Fruit fly (Drosophila melanogaster) whole organism, embryonic: ENCODE results near the gene CG14054.

Experiments used
- Abd-B ChIP-seq: fragments of 200-800 bp; sonication (Bioruptor generic); optimal IDR thresholded peaks from 2 replicates; lab custom pipeline; 2018; ENCODE audit warnings: missing biosample characterization, mild to moderate bottlenecking, missing genetic modification characterization, moderate library complexity
- B-H2 ChIP-seq: fragments of 200-800 bp; sonication (Bioruptor generic); optimal IDR thresholded peaks from 2 replicates; lab custom pipeline; 2018; ENCODE audit warnings: missing biosample characterization, mild to moderate bottlenecking, missing genetic modification characterization
- Bdp1 ChIP-seq: fragments of 200-800 bp; sonication (Bioruptor generic); optimal IDR thresholded peaks from 3 replicates; lab custom pipeline; 2016; ENCODE audit warnings: missing biosample characterization, missing genetic modification characterization
- CG10209 ChIP-seq: fragments of 200-800 bp; sonication (Bioruptor generic); optimal IDR thresholded peaks from 3 replicates; lab custom pipeline; 2017; ENCODE audit warnings: missing biosample characterization, mild to moderate bottlenecking, missing genetic modification characterization, missing genetic modification reagents
- CG10431 ChIP-seq: fragments of 200-800 bp; sonication (Bioruptor generic); optimal IDR thresholded peaks from 3 replicates; lab custom pipeline; 2018; ENCODE audit warnings: missing biosample characterization, mild to moderate bottlenecking, missing genetic modification characterization
- CG11560 ChIP-seq: fragments of 200-800 bp; sonication (Bioruptor generic); IDR thresholded peaks from 3 replicates; pipeline ENCODE4 v1.3.6; 2022; ENCODE audit warnings: missing biosample characterization, missing genetic modification characterization
- CG12391 ChIP-seq: fragments of 200-800 bp; sonication (Bioruptor generic); optimal IDR thresholded peaks from 3 replicates; lab custom pipeline; 2018; ENCODE audit warnings: missing biosample characterization, mild to moderate bottlenecking, missing genetic modification characterization, moderate library complexity
- CG14710 ChIP-seq: fragments of 200-800 bp; sonication (Bioruptor generic); optimal IDR thresholded peaks from 3 replicates; lab custom pipeline; 2019; ENCODE audit warnings: missing biosample characterization, mild to moderate bottlenecking, missing genetic modification characterization, moderate library complexity
- CG1603 ChIP-seq: fragments of 200-800 bp; sonication (Bioruptor generic); optimal IDR thresholded peaks from 2 replicates; lab custom pipeline; 2019; ENCODE audit warnings: missing biosample characterization, mild to moderate bottlenecking, missing genetic modification characterization, moderate library complexity
- CG16815 ChIP-seq: fragments of 200-800 bp; sonication (Bioruptor generic); optimal IDR thresholded peaks from 3 replicates; lab custom pipeline; 2017; ENCODE audit warnings: missing biosample characterization, mild to moderate bottlenecking, missing genetic modification characterization
- CG17802 ChIP-seq: fragments of 200-800 bp; sonication (Bioruptor generic); optimal IDR thresholded peaks from 2 replicates; lab custom pipeline; 2018; ENCODE audit warnings: missing biosample characterization, mild to moderate bottlenecking, missing genetic modification characterization, moderate library complexity
- CG17912 ChIP-seq: fragments of 200-800 bp; sonication (Bioruptor generic); optimal IDR thresholded peaks from 2 replicates; lab custom pipeline; 2018; ENCODE audit warnings: missing biosample characterization, mild to moderate bottlenecking, missing genetic modification characterization
- CG18476 ChIP-seq: fragments of 200-800 bp; sonication (Bioruptor generic); optimal IDR thresholded peaks from 2 replicates; lab custom pipeline; 2016; ENCODE audit warnings: missing biosample characterization, mild to moderate bottlenecking, missing genetic modification characterization
- CG18599 ChIP-seq: fragments of 200-800 bp; sonication (Bioruptor generic); optimal IDR thresholded peaks from 3 replicates; lab custom pipeline; 2017; ENCODE audit warnings: missing biosample characterization, missing genetic modification characterization, mild to moderate bottlenecking, moderate library complexity, missing genetic modification reagents
- CG31441 ChIP-seq: fragments of 200-800 bp; sonication (Bioruptor generic); IDR thresholded peaks from 2 replicates; pipeline ENCODE4 v1.3.6; 2022; ENCODE audit warnings: missing biosample characterization, missing genetic modification characterization
- CG33213 ChIP-seq: fragments of 200-800 bp; sonication (Bioruptor generic); optimal IDR thresholded peaks from 3 replicates; lab custom pipeline; 2016; ENCODE audit warnings: missing biosample characterization, missing genetic modification characterization
- CG6765 ChIP-seq: fragments of 200-800 bp; sonication (Bioruptor generic); optimal IDR thresholded peaks from 3 replicates; lab custom pipeline; 2017; ENCODE audit warnings: missing biosample characterization, mild to moderate bottlenecking, missing genetic modification characterization
- CG8924 ChIP-seq: fragments of 200-800 bp; optimal IDR thresholded peaks from 3 replicates; lab custom pipeline; 2019; ENCODE audit warnings: missing biosample characterization, mild to moderate bottlenecking, missing genetic modification characterization, moderate library complexity
- CHES-1-like ChIP-seq: fragments of 200-800 bp; sonication (Bioruptor generic); optimal IDR thresholded peaks from 2 replicates; lab custom pipeline; 2016; ENCODE audit warnings: missing biosample characterization, missing genetic modification characterization
- CrebB ChIP-seq: fragments of 200-800 bp; sonication (Bioruptor generic); optimal IDR thresholded peaks from 3 replicates; lab custom pipeline; 2018; ENCODE audit warnings: missing biosample characterization, mild to moderate bottlenecking, missing genetic modification characterization
- Dfd ChIP-seq, 2 experiments: fragments of >200 bp; optimal IDR thresholded peaks; 2 replicates each; lab custom pipeline; 2017; ENCODE audit warnings: missing biosample characterization in 2 of 2, missing genetic modification characterization in 2 of 2
- Dip3 ChIP-seq: fragments of 200-800 bp; sonication (Bioruptor generic); optimal IDR thresholded peaks from 3 replicates; lab custom pipeline; 2016; ENCODE audit warnings: missing biosample characterization, missing genetic modification characterization
- Drgx ChIP-seq: fragments of 200-800 bp; sonication (Bioruptor generic); IDR thresholded peaks from 2 replicates; pipeline ENCODE4 v1.3.6; 2022; ENCODE audit warnings: missing biosample characterization, missing genetic modification characterization
- E2f1 ChIP-seq: fragments of 200-800 bp; sonication (Bioruptor generic); IDR thresholded peaks from 2 replicates; pipeline ENCODE4 v1.3.6; 2022; ENCODE audit warnings: missing biosample characterization, missing genetic modification characterization
- Hand ChIP-seq: fragments of 200-800 bp; sonication (Bioruptor generic); optimal IDR thresholded peaks from 2 replicates; lab custom pipeline; 2017; ENCODE audit warnings: mild to moderate bottlenecking, missing biosample characterization, missing genetic modification reagents, missing genetic modification characterization
- Hr51 ChIP-seq, 2 experiments: fragments of 200-800 bp; sonication (Bioruptor generic); optimal IDR thresholded peaks; 2 replicates in 1 of 2; 3 replicates in 1 of 2; lab custom pipeline; 2016 to 2018; ENCODE audit warnings: missing biosample characterization in 2 of 2, missing genetic modification characterization in 2 of 2, mild to moderate bottlenecking in 1 of 2, moderate library complexity in 1 of 2
- Med ChIP-seq: fragments of 200-800 bp; sonication (Bioruptor generic); peaks from one replicate; lab custom pipeline; 2016; ENCODE audit warnings: missing biosample characterization, missing genetic modification characterization, mild to moderate bottlenecking, inconsistent platforms, moderate library complexity
- Neu2 ChIP-seq: fragments of 200-800 bp; sonication (Bioruptor generic); optimal IDR thresholded peaks from 3 replicates; lab custom pipeline; 2016; ENCODE audit warnings: missing biosample characterization, missing genetic modification characterization, borderline replicate concordance
- Pdp1 ChIP-seq, 2 experiments: fragments of 200-800 bp; sonication (Bioruptor generic); optimal IDR thresholded peaks; 3 replicates each; lab custom pipeline; 2016; ENCODE audit warnings: missing biosample characterization in 2 of 2, missing genetic modification characterization in 2 of 2, mild to moderate bottlenecking in 1 of 2, moderate library complexity in 1 of 2
- Rfx ChIP-seq: fragments of 200-800 bp; sonication (Bioruptor generic); IDR thresholded peaks from 2 replicates; pipeline ENCODE4 v1.3.6; 2022; ENCODE audit warnings: missing biosample characterization, missing genetic modification characterization
- Sox100B ChIP-seq: fragments of 200-800 bp; sonication (Bioruptor generic); optimal IDR thresholded peaks from 3 replicates; lab custom pipeline; 2018; ENCODE audit warnings: missing biosample characterization, mild to moderate bottlenecking, missing genetic modification characterization
- Sry-β ChIP-seq: fragments of 200-800 bp; sonication (Bioruptor generic); optimal IDR thresholded peaks from 2 replicates; lab custom pipeline; 2018; ENCODE audit warnings: missing biosample characterization, mild to moderate bottlenecking, missing genetic modification characterization, moderate library complexity
- chinmo ChIP-seq: fragments of 200-800 bp; sonication (Bioruptor generic); IDR thresholded peaks from 4 replicates; pipeline ENCODE4 v1.3.6; 2022; ENCODE audit warnings: missing biosample characterization, missing genetic modification characterization; ENCODE audit not compliant: partially characterized antibody
- chn ChIP-seq: fragments of 200-800 bp; sonication (Bioruptor generic); optimal IDR thresholded peaks from 2 replicates; lab custom pipeline; 2016; ENCODE audit warnings: missing biosample characterization, missing genetic modification characterization
- crp ChIP-seq, 2 experiments: fragments of 200-800 bp; sonication (Bioruptor generic); optimal IDR thresholded peaks; 2 replicates in 1 of 2; 3 replicates in 1 of 2; lab custom pipeline; 2017; ENCODE audit warnings: missing biosample characterization in 2 of 2, missing genetic modification characterization in 2 of 2, mild to moderate bottlenecking in 1 of 2, moderate library complexity in 1 of 2
- ewg ChIP-seq: fragments of 200-800 bp; sonication (Bioruptor generic); optimal IDR thresholded peaks from 3 replicates; lab custom pipeline; 2017; ENCODE audit warnings: mild to moderate bottlenecking, missing biosample characterization, missing genetic modification reagents, missing genetic modification characterization
- exex ChIP-seq: fragments of 200-800 bp; sonication (Bioruptor generic); optimal IDR thresholded peaks from 4 replicates; lab custom pipeline; 2018; ENCODE audit warnings: missing biosample characterization, mild to moderate bottlenecking, missing genetic modification characterization, moderate library complexity
- grau ChIP-seq: fragments of 200-800 bp; optimal IDR thresholded peaks from 3 replicates; lab custom pipeline; 2019; ENCODE audit warnings: missing biosample characterization, mild to moderate bottlenecking, missing genetic modification characterization, moderate library complexity
- gsb-n ChIP-seq: fragments of 200-800 bp; sonication (Bioruptor generic); optimal IDR thresholded peaks from 3 replicates; lab custom pipeline; 2018; ENCODE audit warnings: missing biosample characterization, mild to moderate bottlenecking, missing genetic modification characterization
- mirr ChIP-seq: fragments of 200-800 bp; sonication (Bioruptor generic); optimal IDR thresholded peaks from 3 replicates; lab custom pipeline; 2018; ENCODE audit warnings: missing biosample characterization, mild to moderate bottlenecking, missing genetic modification characterization
- ranshi ChIP-seq: fragments of 200-800 bp; sonication (Bioruptor generic); IDR thresholded peaks from 2 replicates; pipeline ENCODE4 v1.3.6; 2022; ENCODE audit warnings: missing biosample characterization, missing genetic modification characterization
- repo ChIP-seq: fragments of 200-800 bp; sonication (Bioruptor generic); optimal IDR thresholded peaks from 2 replicates; lab custom pipeline; 2016; ENCODE audit warnings: missing biosample characterization, missing genetic modification characterization
- rib ChIP-seq: fragments of 200-800 bp; sonication (Bioruptor generic); IDR thresholded peaks from 2 replicates; pipeline ENCODE4 v1.3.6; 2022; ENCODE audit warnings: missing biosample characterization, missing genetic modification characterization
- ro ChIP-seq: fragments of 200-800 bp; sonication (Bioruptor generic); IDR thresholded peaks from 2 replicates; pipeline ENCODE4 v1.3.6; 2022; ENCODE audit warnings: missing biosample characterization, missing genetic modification characterization
- slp2 ChIP-seq: fragments of 200-800 bp; sonication (Bioruptor generic); optimal IDR thresholded peaks from 2 replicates; lab custom pipeline; 2016; ENCODE audit warnings: missing biosample characterization, missing genetic modification characterization
- sob ChIP-seq: fragments of 200-800 bp; sonication (Bioruptor generic); IDR thresholded peaks from 2 replicates; pipeline ENCODE4 v1.3.6; 2022; ENCODE audit warnings: missing biosample characterization, missing genetic modification characterization
- sug ChIP-seq: fragments of 200-800 bp; optimal IDR thresholded peaks from 2 replicates; lab custom pipeline; 2019; ENCODE audit warnings: missing biosample characterization, mild to moderate bottlenecking, missing genetic modification characterization, moderate library complexity
- zen ChIP-seq: fragments of 200-800 bp; sonication (Bioruptor generic); optimal IDR thresholded peaks from 3 replicates; lab custom pipeline; 2018; ENCODE audit warnings: missing biosample characterization, mild to moderate bottlenecking, missing genetic modification characterization, moderate library complexity

The CG14054 gene

DNA sequence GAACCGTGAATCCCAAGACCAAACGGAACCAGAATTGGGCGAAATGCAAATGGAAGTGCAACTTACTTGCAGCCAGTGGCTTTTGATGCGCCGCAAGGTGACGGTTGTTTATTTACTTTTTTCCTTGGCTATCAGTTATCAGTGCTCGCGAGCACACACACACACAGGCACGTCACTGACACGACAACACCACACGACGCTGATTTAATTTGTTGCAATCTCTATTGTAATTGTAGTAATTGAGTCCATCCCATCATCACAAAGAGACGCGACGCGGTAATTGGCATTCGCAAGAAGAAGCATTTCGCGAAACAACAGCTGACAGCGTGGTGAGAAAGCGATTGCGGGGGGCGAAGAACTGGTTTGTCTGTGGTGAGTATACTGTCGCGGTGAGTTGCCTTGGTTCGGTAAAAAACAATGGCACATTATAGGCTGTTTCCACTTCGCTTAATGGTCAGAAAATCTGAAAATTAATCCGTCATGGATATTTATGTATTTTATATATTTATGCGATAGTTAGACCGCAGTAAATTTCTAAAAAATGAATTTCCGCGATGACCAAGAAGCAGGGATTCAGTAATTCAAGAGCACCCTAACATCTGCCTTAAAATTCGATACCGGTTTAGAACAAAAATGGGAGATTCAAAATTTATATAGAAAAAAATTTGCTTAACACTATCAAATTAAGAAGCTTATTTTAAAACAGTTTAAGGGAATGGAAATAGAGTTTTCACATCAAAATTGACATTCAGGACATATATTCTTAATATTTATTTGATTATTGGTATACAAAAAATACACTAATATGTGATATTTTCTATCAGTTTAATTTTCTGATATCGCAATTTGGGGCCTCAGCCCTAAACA lies 23.9 kb downstream of the CG14054 start, which contains the start of the genes Actn and usp (continued):
- peak; percentile 50 for TF ChIP-seq CG31441 (GFP tag; lab: Robert Waterston, UW)
- peak in 1 of 2 experiments; percentile 27 for TF ChIP-seq Pdp1 (GFP tag; optimal IDR thresholded peaks at IDR 0.05; lab: Kevin White, UChicago)
- TF ChIP-seq chinmo (GFP tag; lab: Robert Waterston, UW): no peak
- peak; percentile 94 for TF ChIP-seq rib (GFP tag; lab: Robert Waterston, UW)
- no peak for TF ChIP-seq repo (GFP tag; lab: Kevin White, UChicago)
- no peak for TF ChIP-seq CrebB (tag; lab: Kevin White, UChicago)
- peak; percentile 3 for TF ChIP-seq CG18599 (GFP tag; lab: Kevin White, UChicago)
- TF ChIP-seq CG1603 (tag; lab: Kevin White, UChicago): peak; percentile 49
- peak in 1 of 2 experiments; percentile 48 for TF ChIP-seq Dfd (GFP tag; optimal IDR thresholded peaks at IDR 0.05; lab: Kevin White, UChicago)
- no peak for TF ChIP-seq slp2 (GFP tag; lab: Kevin White, UChicago)
- TF ChIP-seq CG12391: peak; percentile 53
- TF ChIP-seq Dip3 (GFP tag; lab: Kevin White, UChicago): no peak
- no peak for TF ChIP-seq Bdp1 (GFP tag; lab: Kevin White, UChicago)
- peak; percentile 92 for TF ChIP-seq exex
- TF ChIP-seq CG17802 (tag; lab: Kevin White, UChicago): peak; percentile 83
- no peak for TF ChIP-seq ranshi (GFP tag; lab: Robert Waterston, UW)
- no peak for TF ChIP-seq CG6765 (GFP tag; lab: Kevin White, UChicago)
- TF ChIP-seq ewg (GFP tag; lab: Kevin White, UChicago): peak; percentile 3
- no peak for TF ChIP-seq ro (GFP tag; lab: Robert Waterston, UW)
- peak; percentile 22; the same call in 1 of the 2 replicates for TF ChIP-seq sob
- TF ChIP-seq crp (GFP tag; optimal IDR thresholded peaks at IDR 0.05; lab: Kevin White, UChicago): peak in 1 of 2 experiments; percentile 82
- no peak for TF ChIP-seq Hand
- TF ChIP-seq CG17912 (GFP tag; lab: Kevin White, UChicago): no peak
- TF ChIP-seq Med (GFP tag; lab: Kevin White, UChicago): peak; percentile 80
- peak; percentile 38 for TF ChIP-seq zen
- peak; percentile 49 for TF ChIP-seq Drgx (GFP tag; lab: Robert Waterston, UW)
- peak; percentile 18 for TF ChIP-seq CG33213 (GFP tag; lab: Kevin White, UChicago)
- TF ChIP-seq gsb-n (tag; lab: Kevin White, UChicago): peak; percentile 58
- no peak for TF ChIP-seq B-H2
- no peak for TF ChIP-seq CG10209
- TF ChIP-seq CG14710 (tag; lab: Kevin White, UChicago): peak; percentile 47
- no peak for TF ChIP-seq CG11560
- TF ChIP-seq Hr51 (GFP tag; optimal IDR thresholded peaks at IDR 0.05; lab: Kevin White, UChicago): peak in 1 of 2 experiments; percentile 28
- peak; percentile 33 for TF ChIP-seq grau
- TF ChIP-seq CG8924 (tag; lab: Kevin White, UChicago): peak; percentile 29
- TF ChIP-seq Abd-B: no peak
- TF ChIP-seq mirr (GFP tag; lab: Kevin White, UChicago): peak; percentile 2
- TF ChIP-seq E2f1 (GFP tag; lab: Robert Waterston, UW): no peak
- no peak for TF ChIP-seq CG10431 (GFP tag; lab: Kevin White, UChicago)
- TF ChIP-seq CG18476: no peak
- TF ChIP-seq Neu2 (GFP tag; lab: Kevin White, UChicago): no peak
- TF ChIP-seq chn: no peak
- TF ChIP-seq Rfx (GFP tag; lab: Robert Waterston, UW): peak; percentile 42; the same call in 1 of the 2 replicates
- no peak for TF ChIP-seq Sox100B
- TF ChIP-seq sug: peak; percentile 95
- no peak for TF ChIP-seq Sry-β
- TF ChIP-seq CG16815 (GFP tag; lab: Kevin White, UChicago): no peak
- no peak for TF ChIP-seq CHES-1-like (GFP tag; lab: Kevin White, UChicago)
